Worm (Caenorhabditis elegans): Measurements from ENCODE around the gene atg-7.

atg-7 gene

ce11 chrIV:11097795-11098194 lies 16.9 kb upstream of the atg-7 start, which contains the start of gene M7.12:
TSS of gene M7.12 (minus strand) at chrIV:11097982.
- no peak for TF ChIP-seq unc-62 (GFP tag; optimal IDR thresholded peaks at IDR 0.05)

- no peak for TF ChIP-seq unc-62 (GFP tag; optimal IDR thresholded peaks at IDR 0.05)
Measured at ce11 chrIV:11094974-11095373, 14.1 kb upstream of the atg-7 start, which contains the start of gene M7.8. TSS of gene M7.8 (minus strand) at chrIV:11095085.

- TF ChIP-seq unc-62 (GFP tag; optimal IDR thresholded peaks at IDR 0.05), result no peak
Measured at ce11 chrIV:11094052-11094451, 13.2 kb upstream of the atg-7 start.

DNA sequence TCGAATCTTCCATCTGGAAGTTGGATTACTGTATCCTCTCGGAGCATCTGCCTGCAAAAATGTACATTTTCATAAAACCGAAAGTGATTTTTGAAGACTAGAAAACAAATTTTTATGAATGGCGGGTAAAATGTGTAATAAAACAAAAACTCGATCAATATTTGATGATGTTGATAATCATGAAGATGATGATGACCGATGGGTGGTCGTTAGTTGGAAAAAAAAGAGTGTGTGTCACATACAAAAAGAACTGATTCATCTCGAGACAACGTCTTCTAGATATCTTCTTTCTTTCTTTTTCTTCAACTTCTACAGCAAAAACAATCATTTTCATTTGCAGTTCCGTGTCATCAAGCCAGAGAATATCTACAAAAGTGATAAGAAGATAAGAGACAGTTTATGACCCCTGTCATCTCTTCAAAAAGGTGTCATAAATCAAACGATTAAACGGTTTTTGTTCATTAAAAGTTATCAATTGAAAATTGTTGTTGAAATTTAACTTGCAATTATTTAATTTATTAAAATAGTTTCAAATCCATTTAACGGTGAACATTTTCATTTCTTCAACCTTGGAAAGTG lies 11.7 kb upstream of the atg-7 start, which contains the start of gene bcc-1:
Gene bcc-1 (minus strand): TSS at position 51 of the 579 bp plus-strand sequence.
- no peak for TF ChIP-seq unc-62 (GFP tag; optimal IDR thresholded peaks at IDR 0.05)

- no peak for TF ChIP-seq unc-62 (GFP tag; optimal IDR thresholded peaks at IDR 0.05)
Measured at ce11 chrIV:11089527-11089926, 8.7 kb upstream of the atg-7 start, which contains the start of gene M7.7. TSS of gene M7.7 (plus strand) at chrIV:11089827.

DNA sequence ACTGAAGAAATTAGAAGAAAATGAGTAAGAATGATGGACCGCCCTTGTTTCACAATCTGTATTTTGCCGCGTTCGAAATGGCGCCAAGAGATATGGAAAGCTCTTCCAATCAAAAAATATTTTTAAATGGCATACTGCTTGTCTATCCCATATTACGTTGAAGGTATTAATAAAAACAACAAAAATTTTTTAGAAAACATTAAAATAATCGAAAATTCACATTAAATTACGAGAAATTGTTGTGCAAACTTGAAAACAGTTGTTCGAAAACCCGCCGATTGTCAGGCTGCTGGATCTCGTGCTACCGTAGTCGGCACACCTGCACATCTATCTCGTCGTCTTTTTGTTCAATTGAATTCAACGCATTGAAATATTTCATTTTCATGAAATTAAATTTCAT lies 2.8 kb upstream of the atg-7 start, which contains the start of gene klc-1:
Gene klc-1 (plus strand): TSS at position 127 of the 400 bp plus-strand sequence.
- TF ChIP-seq unc-62 (GFP tag; optimal IDR thresholded peaks at IDR 0.05), result no peak

ce11 chrIV:11082789-11083235 lies 2.0 kb upstream of the atg-7 start:
- TF ChIP-seq unc-62 (GFP tag; optimal IDR thresholded peaks at IDR 0.05), result no peak

ce11 chrIV:11082153-11082552 lies 1.3 kb upstream of the atg-7 start, which contains the start of gene let-70:
TSS of gene let-70 (minus strand) at chrIV:11082253.
- TF ChIP-seq unc-62 (GFP tag; optimal IDR thresholded peaks at IDR 0.05), result no peak

DNA sequence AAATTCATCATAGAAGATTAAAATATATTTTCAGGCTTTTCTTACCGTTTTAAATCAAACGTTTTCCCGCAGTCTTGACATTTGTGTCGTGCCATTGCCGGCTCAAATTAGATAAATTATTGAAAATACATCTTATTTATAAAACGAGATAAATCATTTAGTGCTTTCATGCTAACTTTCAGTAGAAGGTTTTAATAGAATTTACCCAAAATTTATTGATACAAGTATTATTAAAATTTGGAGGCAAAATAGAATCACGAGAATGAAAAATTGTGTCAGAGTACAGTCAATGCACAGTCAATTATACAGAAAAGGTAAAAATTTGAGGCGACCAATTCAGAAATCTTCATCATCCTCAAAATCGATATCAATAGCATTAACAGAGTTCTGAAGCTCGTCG lies 2.4 kb downstream of the atg-7 start, which contains the start of gene Y5F2A.4:
Gene Y5F2A.4 (minus strand): TSS at position 101 of the 400 bp plus-strand sequence.
- no peak for TF ChIP-seq unc-62 (GFP tag; optimal IDR thresholded peaks at IDR 0.05)

- TF ChIP-seq unc-62 (GFP tag; optimal IDR thresholded peaks at IDR 0.05), result no peak
Measured at ce11 chrIV:11068314-11068713, 12.5 kb downstream of the atg-7 start.

DNA sequence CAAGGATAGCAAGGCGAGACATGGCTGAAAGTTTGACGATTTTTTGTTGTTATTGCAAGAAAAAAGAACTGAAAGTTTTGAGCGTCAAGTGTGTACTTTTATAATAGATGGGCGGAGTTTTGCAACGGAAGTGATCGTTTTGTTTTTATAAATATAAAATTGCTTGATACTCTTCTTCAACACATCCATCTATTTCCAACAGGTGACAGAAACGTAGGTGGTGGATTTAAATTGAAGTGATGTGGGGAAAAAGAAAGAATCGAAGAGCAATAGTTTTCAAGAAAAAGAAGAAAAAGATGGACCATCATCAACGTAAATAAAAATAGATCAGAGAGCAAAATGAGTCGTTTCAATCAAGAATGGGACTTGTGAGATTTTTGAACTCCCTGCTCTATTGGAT lies 13.9 kb downstream of the atg-7 start, which contains the start of gene ttr-17:
Gene ttr-17 (minus strand): TSS at position 24 of the 400 bp plus-strand sequence.
- no peak for TF ChIP-seq unc-62 (GFP tag; optimal IDR thresholded peaks at IDR 0.05)

DNA sequence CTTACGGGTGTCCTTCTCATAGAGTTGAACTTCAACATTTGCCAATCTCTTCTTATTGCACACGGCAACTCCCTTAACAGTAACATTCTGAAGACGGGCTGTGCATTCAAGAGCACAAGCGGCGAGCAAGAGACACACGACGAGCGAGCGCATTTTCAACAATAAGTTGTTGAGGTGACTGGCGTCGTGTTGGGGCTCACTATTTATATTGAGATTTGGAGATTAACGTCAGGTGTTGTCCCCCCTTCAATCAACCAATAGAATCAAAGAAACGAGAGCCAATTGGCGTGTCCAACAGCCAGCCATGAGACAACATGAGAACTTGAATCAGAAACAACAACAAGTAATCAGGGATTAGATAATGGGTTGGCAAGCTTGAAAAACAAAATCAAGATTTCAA lies 16.9 kb downstream of the atg-7 start, which contains the start of gene ttr-16:
Gene ttr-16 (minus strand): TSS at position 176 of the 400 bp plus-strand sequence.
- no peak for TF ChIP-seq unc-62 (GFP tag; optimal IDR thresholded peaks at IDR 0.05)

DNA sequence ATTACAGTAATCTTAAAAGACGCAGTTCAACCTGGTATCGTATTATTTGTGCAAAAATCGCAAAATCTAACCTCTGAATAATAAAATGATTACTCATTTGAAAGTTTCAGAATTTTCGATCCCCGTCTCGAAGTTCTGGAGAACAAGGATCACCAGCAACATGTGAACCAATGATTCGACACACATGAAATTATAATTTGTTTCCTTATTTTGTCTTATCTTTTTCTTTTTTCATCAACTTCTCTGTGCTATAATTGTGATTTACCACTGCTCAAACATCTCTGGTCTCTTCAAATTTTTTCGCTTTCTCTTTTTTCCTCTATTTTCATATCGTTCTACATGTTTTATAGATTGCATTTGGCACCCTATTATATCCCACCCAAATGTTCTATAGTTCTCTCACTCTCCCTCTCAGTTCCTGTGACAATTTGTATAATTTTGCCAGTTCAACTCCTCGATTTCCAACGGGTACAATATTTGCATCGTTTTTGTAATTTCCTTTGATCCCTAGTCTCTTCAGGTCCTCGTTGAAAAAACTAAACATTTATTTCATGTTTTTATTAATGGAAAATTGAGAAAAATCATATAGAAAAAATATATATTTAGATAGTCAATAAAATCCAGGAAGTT lies 17.8 kb downstream of the atg-7 start:
- TF ChIP-seq unc-62 (GFP tag; optimal IDR thresholded peaks at IDR 0.05), result no peak

DNA sequence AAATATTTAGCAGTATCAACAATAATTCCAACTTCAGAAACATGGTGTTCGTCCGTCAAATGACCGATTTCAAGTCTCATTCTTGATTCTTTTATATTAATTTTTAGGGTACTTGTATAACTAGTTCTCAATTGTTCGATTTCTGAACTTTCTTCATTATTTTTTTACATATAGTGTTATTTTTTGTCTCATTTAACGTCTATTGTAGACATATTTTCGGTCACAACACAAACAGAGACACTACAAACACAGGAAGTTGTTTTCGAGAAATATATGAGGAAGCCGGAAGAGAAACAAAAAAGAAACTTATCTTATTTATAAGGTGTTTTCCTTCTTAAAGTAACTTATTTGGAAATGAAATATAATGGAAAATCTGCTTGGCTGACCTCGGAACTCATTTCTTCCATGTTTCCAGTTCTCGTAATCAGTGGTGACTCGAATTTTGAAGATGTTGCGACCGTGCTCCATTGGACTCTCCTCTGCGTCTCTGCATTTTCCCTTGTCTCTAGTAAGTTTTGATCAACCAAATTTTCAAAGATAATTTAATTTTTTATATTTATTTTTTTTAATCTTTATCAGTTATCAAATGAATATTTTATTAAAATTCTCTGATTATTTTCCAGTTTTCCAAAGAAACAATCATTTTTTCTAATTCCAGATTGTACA lies 27.1 kb downstream of the atg-7 start, which contains the start of the genes F36H1.12 and lin-3:
Gene F36H1.12 (minus strand): TSS at position 51 of the 666 bp plus-strand sequence.
Gene lin-3 (plus strand): TSS at position 657 of the 666 bp plus-strand sequence.
- TF ChIP-seq unc-62 (GFP tag; optimal IDR thresholded peaks at IDR 0.05), result no peak

DNA sequence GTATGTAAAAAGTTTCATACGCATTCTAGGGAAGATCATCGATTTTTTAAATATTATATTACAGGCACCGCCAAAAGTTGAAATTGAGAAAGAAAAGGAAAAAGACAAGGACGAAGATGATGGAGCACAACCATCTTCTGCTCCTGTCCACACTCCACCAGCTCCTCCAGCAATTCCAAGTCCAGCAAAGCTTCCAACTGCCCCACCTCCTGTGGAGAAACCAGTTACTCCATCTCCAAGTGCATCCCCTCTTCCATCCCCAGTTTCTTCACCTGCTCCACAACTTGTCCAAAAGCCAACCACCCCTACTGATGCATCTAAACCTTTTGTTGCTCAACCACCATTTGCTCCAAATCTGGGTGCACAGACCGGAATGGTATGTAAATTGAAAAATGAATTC lies 28.9 kb downstream of the atg-7 start:
- TF ChIP-seq unc-62 (GFP tag; optimal IDR thresholded peaks at IDR 0.05), result no peak

DNA sequence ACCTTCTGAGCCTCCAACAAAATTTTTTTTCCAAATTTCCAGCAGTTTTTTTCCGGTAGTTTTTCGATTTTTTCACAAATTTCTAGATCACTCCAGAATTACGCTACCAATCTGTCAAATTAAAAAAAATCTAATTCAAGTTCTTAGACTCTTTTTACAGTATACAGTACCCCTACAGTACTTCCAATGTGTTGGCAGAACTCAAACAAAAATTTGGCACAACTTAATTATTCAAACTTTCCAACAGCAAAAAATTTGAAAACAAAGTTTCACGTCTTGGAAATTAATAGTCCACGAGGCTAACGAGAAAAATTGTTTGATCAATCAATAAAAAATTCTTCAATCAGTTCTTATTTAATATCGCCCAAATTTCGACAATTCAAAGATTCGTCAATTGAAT lies 31.0 kb downstream of the atg-7 start, which contains the start of gene F36H1.3:
Gene F36H1.3 (plus strand): TSS at position 323 of the 400 bp plus-strand sequence.
- TF ChIP-seq unc-62 (GFP tag; optimal IDR thresholded peaks at IDR 0.05), result no peak
